Worm (Caenorhabditis elegans) whole organism, L1 larva: Measurements from ENCODE around the gene efk-1.

Experiments used
- C04F5.9 ChIP-seq: sonication (generic microtip); optimal IDR thresholded peaks from 2 replicates; lab custom pipeline; 2016; ENCODE audit warnings: missing genetic modification characterization, missing compliant biosample characterization
- ama-1 ChIP-seq: fragments of 150-350 bp; optimal IDR thresholded peaks from 2 replicates; lab custom pipeline; 2014
- ceh-8 ChIP-seq: fragments of 200-800 bp; sonication (Bioruptor generic); optimal IDR thresholded peaks from 2 replicates; lab custom pipeline; 2018; ENCODE audit warnings: mild to moderate bottlenecking, missing genetic modification characterization, moderate library complexity, missing compliant biosample characterization
- ceh-82 ChIP-seq, 3 experiments: fragments of 150-350 bp in 1 of 3; sonication (generic microtip) in 2 of 3; optimal IDR thresholded peaks; 2 replicates each; lab custom pipeline; 2014 to 2017; ENCODE audit warnings: missing biosample characterization in 3 of 3, missing genetic modification characterization in 3 of 3
- ceh-88 ChIP-seq: fragments of 200-800 bp; sonication (Bioruptor generic); IDR thresholded peaks from 2 replicates; pipeline ENCODE4 v1.3.6; 2022; ENCODE audit warnings: missing genetic modification characterization, missing compliant biosample characterization
- ces-1 ChIP-seq: fragments of 150-350 bp; optimal IDR thresholded peaks from 2 replicates; lab custom pipeline; 2014; ENCODE audit warnings: missing biosample characterization, missing genetic modification reagents, missing genetic modification characterization
- dpl-1 ChIP-seq, 3 experiments: fragments of 150-350 bp in 2 of 3; sonication (generic microtip) in 1 of 3; optimal IDR thresholded peaks; 2 replicates each; lab custom pipeline; 2014 to 2017; ENCODE audit warnings: missing biosample characterization in 3 of 3, missing genetic modification characterization in 3 of 3, missing genetic modification reagents in 3 of 3
- efl-1 ChIP-seq, 4 experiments: fragments of 150-350 bp; optimal IDR thresholded peaks in 3 of 4; peaks in 1 of 4; 1 replicate in 1 of 4; 2 replicates in 3 of 4; lab custom pipeline; 2014; ENCODE audit warnings: missing biosample characterization in 2 of 4, missing genetic modification characterization in 2 of 4, missing genetic modification reagents in 2 of 4
- egl-13 ChIP-seq: sonication (generic microtip); optimal IDR thresholded peaks from 2 replicates; lab custom pipeline; 2016; ENCODE audit warnings: missing genotype, missing genetic modification reagents, missing genetic modification characterization, missing compliant biosample characterization
- egl-27 ChIP-seq, 2 experiments: fragments of 150-350 bp in 1 of 2; sonication (generic microtip); optimal IDR thresholded peaks; 3 replicates each; lab custom pipeline; 2017 to 2018; ENCODE audit warnings: missing biosample characterization in 2 of 2, missing genetic modification characterization in 2 of 2, missing genetic modification reagents in 2 of 2
- elt-2 ChIP-seq: sonication (generic microtip); optimal IDR thresholded peaks from 2 replicates; lab custom pipeline; 2016; ENCODE audit warnings: missing genetic modification characterization, mild to moderate bottlenecking, inconsistent platforms, missing compliant biosample characterization, missing genetic modification reagents
- elt-3 ChIP-seq, 6 experiments: fragments of 150-350 bp in 1 of 6; sonication (generic microtip); optimal IDR thresholded peaks; 2 replicates each; lab custom pipeline; 2017 to 2018; ENCODE audit warnings: missing biosample characterization in 6 of 6, missing genetic modification characterization in 6 of 6, inconsistent platforms in 1 of 6
- fkh-10 ChIP-seq: sonication (generic microtip); optimal IDR thresholded peaks from 2 replicates; lab custom pipeline; 2017; ENCODE audit warnings: missing biosample characterization, missing genetic modification reagents, missing genetic modification characterization
- fkh-4 ChIP-seq: sonication (generic microtip); optimal IDR thresholded peaks from 2 replicates; lab custom pipeline; 2016; ENCODE audit warnings: missing compliant biosample characterization, missing genetic modification characterization, borderline replicate concordance
- fos-1 ChIP-seq: fragments of 150-350 bp; optimal IDR thresholded peaks from 2 replicates; lab custom pipeline; 2014; ENCODE audit warnings: missing biosample characterization, missing genetic modification characterization
- grh-1 ChIP-seq: fragments of 200-800 bp; sonication (Bioruptor generic); IDR thresholded peaks from 2 replicates; pipeline ENCODE4 v1.3.6; 2022; ENCODE audit warnings: missing genetic modification reagents, missing genetic modification characterization, missing compliant biosample characterization
- isw-1 ChIP-seq: fragments of 200-800 bp; sonication (Bioruptor generic); IDR thresholded peaks from 2 replicates; pipeline ENCODE4 v1.3.6; 2022; ENCODE audit warnings: missing genetic modification characterization, missing compliant biosample characterization
- jun-1 ChIP-seq: fragments of 150-350 bp; optimal IDR thresholded peaks from 2 replicates; lab custom pipeline; 2014; ENCODE audit warnings: missing biosample characterization, missing genetic modification reagents, missing genetic modification characterization
- lin-13 ChIP-seq: fragments of 150-350 bp; optimal IDR thresholded peaks from 2 replicates; lab custom pipeline; 2014; ENCODE audit warnings: missing biosample characterization, missing genetic modification reagents, missing genetic modification characterization
- lin-14 ChIP-seq: fragments of 200-800 bp; sonication (Bioruptor generic); optimal IDR thresholded peaks from 2 replicates; lab custom pipeline; 2018; ENCODE audit warnings: mild to moderate bottlenecking, missing genetic modification characterization, moderate library complexity, missing compliant biosample characterization
- lin-35 ChIP-seq, 2 experiments: fragments of 150-350 bp; optimal IDR thresholded peaks; 2 replicates each; lab custom pipeline; 2014; ENCODE audit warnings: missing biosample characterization in 2 of 2, missing genetic modification characterization in 2 of 2, missing genetic modification reagents in 2 of 2
- lin-39 ChIP-seq: fragments of 150-350 bp; optimal IDR thresholded peaks from 2 replicates; lab custom pipeline; 2014; ENCODE audit warnings: missing biosample characterization, missing genetic modification reagents, missing genetic modification characterization
- lsy-2 ChIP-seq, 2 experiments: fragments of 150-350 bp; optimal IDR thresholded peaks; 2 replicates each; lab custom pipeline; 2014; ENCODE audit warnings: missing biosample characterization in 2 of 2, missing genetic modification characterization in 2 of 2
- mdl-1 ChIP-seq, 2 experiments: fragments of 150-350 bp; optimal IDR thresholded peaks; 2 replicates each; lab custom pipeline; 2014 to 2017; ENCODE audit warnings: missing biosample characterization in 2 of 2, missing genetic modification characterization in 2 of 2, inconsistent platforms in 1 of 2
- mep-1 ChIP-seq: fragments of 150-350 bp; optimal IDR thresholded peaks from 2 replicates; lab custom pipeline; 2014; ENCODE audit warnings: missing biosample characterization, missing genetic modification characterization
- nhr-11 ChIP-seq: fragments of 150-350 bp; optimal IDR thresholded peaks from 2 replicates; lab custom pipeline; 2014; ENCODE audit warnings: missing biosample characterization, missing genetic modification characterization
- nhr-19 ChIP-seq: fragments of 200-800 bp; sonication (Bioruptor generic); conservative IDR thresholded peaks from 2 replicates; pipeline ENCODE4 v1.3.6; 2022; ENCODE audit warnings: missing genetic modification characterization, missing compliant biosample characterization
- nhr-20 ChIP-seq: sonication (generic microtip); optimal IDR thresholded peaks from 2 replicates; lab custom pipeline; 2016; ENCODE audit warnings: mild to moderate bottlenecking, missing genetic modification characterization, missing compliant biosample characterization
- nhr-71 ChIP-seq: sonication (generic microtip); optimal IDR thresholded peaks from 2 replicates; lab custom pipeline; 2016; ENCODE audit warnings: mild to moderate bottlenecking, missing genetic modification characterization, moderate library complexity, missing compliant biosample characterization
- nhr-77 ChIP-seq: fragments of 150-350 bp; optimal IDR thresholded peaks from 2 replicates; lab custom pipeline; 2014; ENCODE audit warnings: missing biosample characterization, missing genetic modification characterization
- nhr-90 ChIP-seq: sonication (generic microtip); optimal IDR thresholded peaks from 2 replicates; lab custom pipeline; 2016; ENCODE audit warnings: mild to moderate bottlenecking, missing genetic modification characterization, missing compliant biosample characterization; ENCODE audit not compliant: poor library complexity
- rnt-1 ChIP-seq: sonication (generic microtip); optimal IDR thresholded peaks from 2 replicates; lab custom pipeline; 2016; ENCODE audit warnings: mild to moderate bottlenecking, missing genetic modification characterization, moderate library complexity, missing compliant biosample characterization
- snpc-4 ChIP-seq: fragments of 150-350 bp; optimal IDR thresholded peaks from 2 replicates; lab custom pipeline; 2014; ENCODE audit warnings: missing biosample characterization, missing genetic modification characterization
- snu-23 ChIP-seq: sonication (generic microtip); optimal IDR thresholded peaks from 2 replicates; lab custom pipeline; 2016; ENCODE audit warnings: missing genetic modification characterization, missing compliant biosample characterization
- sox-4 ChIP-seq: sonication (generic microtip); optimal IDR thresholded peaks from 2 replicates; lab custom pipeline; 2016; ENCODE audit warnings: missing genetic modification characterization, missing compliant biosample characterization
- sup-37 ChIP-seq: fragments of 200-800 bp; sonication (Bioruptor generic); optimal IDR thresholded peaks from 2 replicates; lab custom pipeline; 2018; ENCODE audit warnings: mild to moderate bottlenecking, missing genetic modification characterization, missing compliant biosample characterization
- unc-86 ChIP-seq: sonication (generic microtip); optimal IDR thresholded peaks from 2 replicates; lab custom pipeline; 2016; ENCODE audit warnings: missing genetic modification characterization, missing compliant biosample characterization
- xbp-1 ChIP-seq: sonication (generic microtip); optimal IDR thresholded peaks from 2 replicates; lab custom pipeline; 2016; ENCODE audit warnings: missing genetic modification characterization, missing compliant biosample characterization
- zip-4 ChIP-seq: fragments of 200-800 bp; sonication (Bioruptor generic); optimal IDR thresholded peaks from 2 replicates; lab custom pipeline; 2018; ENCODE audit warnings: mild to moderate bottlenecking, missing genetic modification characterization, moderate library complexity, missing compliant biosample characterization

Gene efk-1

ce11 chrIII:6198378-6199234 lies 30.3 kb upstream of the efk-1 start, which contains the start of the genes C23G10.7 and rpn-2 (continued):
- no peak for TF ChIP-seq ces-1 (GFP tag; lab: Kevin White, UChicago)
- peak; percentile 9 for TF ChIP-seq egl-13 (tag; lab: Kevin White, UChicago)
- TF ChIP-seq snu-23: peak; percentile 78
- peak; percentile 1 for TF ChIP-seq sup-37 (GFP tag; lab: Kevin White, UChicago)
- no peak for TF ChIP-seq ceh-8
- TF ChIP-seq unc-86 (tag; lab: Kevin White, UChicago): peak; percentile 61
- TF ChIP-seq ceh-82 (tag; optimal IDR thresholded peaks at IDR 0.05; lab: Kevin White, UChicago): peak; percentile 62 to 68 (median 63)
- peak; percentile 20 for TF ChIP-seq fkh-10 (GFP tag; lab: Kevin White, UChicago)
- peak; percentile 84 for TF ChIP-seq nhr-71 (tag; lab: Kevin White, UChicago)
- peak; percentile 64 for TF ChIP-seq lin-14 (GFP tag; lab: Kevin White, UChicago)
- TF ChIP-seq elt-3 (tag; optimal IDR thresholded peaks at IDR 0.05; lab: Kevin White, UChicago): peak in 2 of 6 experiments; percentile 38 to 48
- TF ChIP-seq ama-1 (lab: Kevin White, UChicago): peak; percentile 14
- TF ChIP-seq lsy-2 (tag; optimal IDR thresholded peaks at IDR 0.05; lab: Kevin White, UChicago): peak; percentile 83 to 86
- peak; percentile 47 for TF ChIP-seq nhr-77 (tag; lab: Kevin White, UChicago)
- TF ChIP-seq zip-4 (GFP tag; lab: Kevin White, UChicago): peak; percentile 17
- TF ChIP-seq isw-1 (GFP tag; lab: Robert Waterston, UW): peak; percentile 63
- TF ChIP-seq snpc-4 (tag; lab: Kevin White, UChicago): peak; percentile 31
- TF ChIP-seq fos-1: peak; percentile 32
- TF ChIP-seq jun-1 (tag; lab: Kevin White, UChicago): peak; percentile 29
- TF ChIP-seq sox-4 (tag; lab: Kevin White, UChicago): no peak
- TF ChIP-seq mdl-1 (tag; optimal IDR thresholded peaks at IDR 0.05; lab: Kevin White, UChicago): peak in 1 of 2 experiments; percentile 55
- peak; percentile 89 for TF ChIP-seq rnt-1
- peak; percentile 72 for TF ChIP-seq nhr-19 (GFP tag; lab: Robert Waterston, UW)
- TF ChIP-seq egl-27 (tag; optimal IDR thresholded peaks at IDR 0.05; lab: Kevin White, UChicago): no peak
- TF ChIP-seq lin-35 (GFP tag; optimal IDR thresholded peaks at IDR 0.05; lab: Kevin White, UChicago): peak; percentile 71 to 82
- TF ChIP-seq mep-1: peak; percentile 90
- peak; percentile 36 for TF ChIP-seq C04F5.9
- TF ChIP-seq lin-39 (tag; lab: Kevin White, UChicago): peak; percentile 13
- peak; percentile 74 to 79 for TF ChIP-seq efl-1 (optimal IDR thresholded peaks at IDR 0.05; lab: Kevin White, UChicago)
- TF ChIP-seq efl-1 (GFP tag; optimal IDR thresholded peaks at IDR 0.05 in 1 of 2; lab: Kevin White, UChicago): peak; percentile 72 to 97
- peak; percentile 62 for TF ChIP-seq nhr-90
- peak; percentile 25 for TF ChIP-seq fkh-4 (tag; lab: Kevin White, UChicago)
- peak; percentile 67 for TF ChIP-seq xbp-1 (tag; lab: Kevin White, UChicago)
- no peak for TF ChIP-seq nhr-11
- TF ChIP-seq ceh-88 (GFP tag; lab: Robert Waterston, UW): no peak
- peak; percentile 53 to 79 (median 77) for TF ChIP-seq dpl-1 (GFP tag; optimal IDR thresholded peaks at IDR 0.05; lab: Kevin White, UChicago)
- peak; percentile 24 for TF ChIP-seq elt-2 (tag; lab: Kevin White, UChicago)
- peak; percentile 72 for TF ChIP-seq nhr-20 (tag; lab: Kevin White, UChicago)
- peak; percentile 66 for TF ChIP-seq lin-13
- TF ChIP-seq grh-1 (GFP tag; lab: Robert Waterston, UW): peak; percentile 8; the same call in 1 of the 2 replicates
- TF ChIP-seq, all 84 proteins: peak for 45

ce11 chrIII:6195718-6196117 lies 27.4 kb upstream of the efk-1 start:
- TF ChIP-seq efl-1 (optimal IDR thresholded peaks at IDR 0.05; lab: Kevin White, UChicago) (no peak), efl-1 (GFP tag; optimal IDR thresholded peaks at IDR 0.05 in 1 of 2; lab: Kevin White, UChicago) (peak in 1 of 2 experiments; percentile 63), nhr-77 (tag; lab: Kevin White, UChicago) (no peak)
